Fruit fly (Drosophila melanogaster) whole organism, embryonic: ENCODE results near the gene CG42819.

ENCODE experiments used
- CG10321 ChIP-seq: fragments of 200-800 bp; sonication (Bioruptor generic); IDR thresholded peaks from 2 replicates; pipeline ENCODE4 v1.3.6; 2022; ENCODE audit warnings: missing biosample characterization, missing genetic modification characterization
- CG11696 ChIP-seq: fragments of 200-800 bp; sonication (Bioruptor generic); IDR thresholded peaks from 2 replicates; pipeline ENCODE4 v1.3.6; 2022; ENCODE audit warnings: missing biosample characterization, missing genetic modification characterization
- CG13424 ChIP-seq: fragments of 200-800 bp; sonication (Bioruptor generic); optimal IDR thresholded peaks from 2 replicates; lab custom pipeline; 2019; ENCODE audit warnings: missing biosample characterization, mild to moderate bottlenecking, missing genetic modification characterization, moderate library complexity
- CG1832 ChIP-seq: fragments of 200-800 bp; sonication (Bioruptor generic); optimal IDR thresholded peaks from 2 replicates; lab custom pipeline; 2017; ENCODE audit warnings: missing biosample characterization, mild to moderate bottlenecking, missing genetic modification characterization, inconsistent platforms
- CG18476 ChIP-seq: fragments of 200-800 bp; sonication (Bioruptor generic); optimal IDR thresholded peaks from 2 replicates; lab custom pipeline; 2016; ENCODE audit warnings: missing biosample characterization, mild to moderate bottlenecking, missing genetic modification characterization
- CG18619 ChIP-seq: fragments of 200-800 bp; sonication (Bioruptor generic); optimal IDR thresholded peaks from 3 replicates; lab custom pipeline; 2017; ENCODE audit warnings: missing biosample characterization, mild to moderate bottlenecking, missing genetic modification characterization
- CG2678 ChIP-seq: fragments of 200-800 bp; sonication (Bioruptor generic); optimal IDR thresholded peaks from 3 replicates; lab custom pipeline; 2019; ENCODE audit warnings: missing biosample characterization, mild to moderate bottlenecking, missing genetic modification characterization, moderate library complexity
- CG8290 ChIP-seq, 3 experiments: fragments of 200-800 bp; sonication (Bioruptor generic); optimal IDR thresholded peaks; 2 replicates each; lab custom pipeline; 2016 to 2019; ENCODE audit warnings: missing biosample characterization in 3 of 3, missing genetic modification characterization in 3 of 3, mild to moderate bottlenecking in 2 of 3, moderate library complexity in 1 of 3
- Trl ChIP-seq, 3 experiments: fragments of >200 bp in 2 of 3; fragments of 200-800 bp in 1 of 3; sonication (Bioruptor generic) in 1 of 3; optimal IDR thresholded peaks; 2 replicates in 1 of 3; 3 replicates in 2 of 3; lab custom pipeline; 2016 to 2017; ENCODE audit warnings: missing biosample characterization in 1 of 3, missing genetic modification characterization in 1 of 3
- chinmo ChIP-seq: fragments of 200-800 bp; sonication (Bioruptor generic); IDR thresholded peaks from 4 replicates; pipeline ENCODE4 v1.3.6; 2022; ENCODE audit warnings: missing biosample characterization, missing genetic modification characterization; ENCODE audit not compliant: partially characterized antibody
- schlank ChIP-seq: fragments of 200-800 bp; sonication (Bioruptor generic); optimal IDR thresholded peaks from 2 replicates; lab custom pipeline; 2018; ENCODE audit warnings: missing biosample characterization, mild to moderate bottlenecking, missing genetic modification characterization

DNA sequence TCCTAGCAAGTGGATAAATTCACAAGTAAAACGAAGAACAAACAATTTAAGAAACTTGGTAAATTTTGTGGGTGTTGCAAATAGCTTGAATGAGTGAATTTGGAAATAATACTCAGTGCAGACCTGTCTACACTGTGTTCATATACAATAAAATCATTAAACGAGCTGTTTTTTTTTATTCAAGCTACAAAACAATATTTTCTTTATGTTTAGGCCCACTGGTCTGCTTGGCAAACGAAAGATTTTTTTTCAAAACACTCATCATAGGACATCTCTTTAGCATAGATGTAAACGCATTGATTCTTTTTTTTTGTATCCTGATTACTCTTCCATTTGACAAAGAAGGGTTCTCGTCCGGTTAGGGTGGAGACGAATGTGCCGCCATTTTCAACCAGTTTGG is 3.2 kb upstream of the CG42819 start, which contains the start of gene CG42820:
- no peak for TF ChIP-seq CG11696
- TF ChIP-seq chinmo: no peak
- no peak for TF ChIP-seq CG8290 (GFP tag; optimal IDR thresholded peaks at IDR 0.05; lab: Kevin White, UChicago)
- no peak for TF ChIP-seq CG8290 (tag; optimal IDR thresholded peaks at IDR 0.05; lab: Kevin White, UChicago)
- TF ChIP-seq CG13424 (tag; lab: Kevin White, UChicago): no peak
- TF ChIP-seq Trl (optimal IDR thresholded peaks at IDR 0.05; lab: Kevin White, UChicago): no peak
- no peak for TF ChIP-seq Trl (GFP tag; optimal IDR thresholded peaks at IDR 0.05; lab: Kevin White, UChicago)
- TF ChIP-seq CG18476: no peak
- no peak for TF ChIP-seq CG1832 (GFP tag; lab: Kevin White, UChicago)
- no peak for TF ChIP-seq CG2678 (tag; lab: Kevin White, UChicago)
- no peak for TF ChIP-seq CG18619 (GFP tag; lab: Kevin White, UChicago)
- no peak for TF ChIP-seq CG10321
- no peak for TF ChIP-seq schlank
